Fruit fly (Drosophila melanogaster): ENCODE data around the gene CG5011.

CG5011 gene

DNA sequence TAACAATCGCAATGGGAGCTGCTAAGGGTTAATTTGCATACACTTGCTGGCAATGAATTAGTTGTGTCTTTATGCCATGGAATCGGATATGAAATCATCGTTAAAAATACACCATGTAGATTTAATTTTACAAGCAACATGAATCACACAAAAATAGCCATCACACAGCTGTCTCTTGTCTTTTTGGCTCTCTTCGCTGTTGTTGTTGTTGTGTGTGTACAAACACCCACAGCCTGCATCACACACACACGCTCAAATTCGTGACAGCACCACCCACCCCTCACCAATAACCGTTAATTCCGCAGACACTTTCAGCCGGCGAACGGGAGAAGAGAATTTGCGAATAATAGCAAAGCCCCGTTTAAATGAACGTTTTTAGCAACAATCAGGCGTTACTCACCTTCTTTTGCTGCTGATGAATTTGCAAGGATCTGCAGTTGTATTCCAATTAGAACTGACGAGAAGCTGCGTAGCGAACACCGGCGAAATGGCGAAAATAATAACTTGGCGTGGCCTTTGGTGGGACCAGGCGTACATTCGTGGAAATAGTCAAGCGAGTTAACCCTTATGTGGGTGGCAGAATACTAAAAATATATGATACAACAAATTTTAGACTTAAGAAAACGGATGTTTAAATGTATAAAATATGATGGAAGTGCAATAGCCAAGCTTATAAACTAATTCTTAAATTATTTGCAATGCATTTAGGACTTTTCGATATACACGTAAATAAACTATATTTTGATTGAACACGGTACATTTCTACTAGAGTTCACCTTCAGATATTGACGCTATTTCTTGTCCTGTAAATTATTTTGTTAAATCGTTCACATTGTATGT is 42.6 kb upstream of the CG5011 start, which contains the start of gene capt (continued):
- no peak for TF ChIP-seq salr (GFP tag; optimal IDR thresholded peaks at IDR 0.05)
- TF ChIP-seq Eip75B (GFP tag; optimal IDR thresholded peaks at IDR 0.05): no peak
- TF ChIP-seq achi (GFP tag; optimal IDR thresholded peaks at IDR 0.05): no peak
- TF ChIP-seq dac (GFP tag; optimal IDR thresholded peaks at IDR 0.05): no peak
- peak; percentile 33 for TF ChIP-seq Ets96B (tag; optimal IDR thresholded peaks at IDR 0.05)
- no peak for TF ChIP-seq Hr4 (GFP tag; optimal IDR thresholded peaks at IDR 0.05)
- TF ChIP-seq lz (GFP tag; optimal IDR thresholded peaks at IDR 0.05): peak; percentile 59
- TF ChIP-seq CG10669 (GFP tag; optimal IDR thresholded peaks at IDR 0.05): no peak
- TF ChIP-seq Sox15 (GFP tag; optimal IDR thresholded peaks at IDR 0.05): peak; percentile 8
- peak; percentile 33 for TF ChIP-seq Sox14 (GFP tag; optimal IDR thresholded peaks at IDR 0.05)
- TF ChIP-seq CG6276 (GFP tag; optimal IDR thresholded peaks at IDR 0.05): no peak
- TF ChIP-seq eg (GFP tag; IDR thresholded peaks at IDR 0.05): peak; percentile 55; the same call in 1 of the 3 replicates
- peak; percentile 37; the same call in 1 of the 3 replicates for TF ChIP-seq CG6163 (GFP tag; IDR thresholded peaks at IDR 0.05)
- no peak for TF ChIP-seq CG8632 (GFP tag; optimal IDR thresholded peaks at IDR 0.05)
- no peak for TF ChIP-seq net (GFP tag; optimal IDR thresholded peaks at IDR 0.05)
- peak; percentile 54 for TF ChIP-seq cyc (GFP tag; optimal IDR thresholded peaks at IDR 0.05)
- peak; percentile 66 for TF ChIP-seq Hr39 (GFP tag; optimal IDR thresholded peaks at IDR 0.05)

DNA sequence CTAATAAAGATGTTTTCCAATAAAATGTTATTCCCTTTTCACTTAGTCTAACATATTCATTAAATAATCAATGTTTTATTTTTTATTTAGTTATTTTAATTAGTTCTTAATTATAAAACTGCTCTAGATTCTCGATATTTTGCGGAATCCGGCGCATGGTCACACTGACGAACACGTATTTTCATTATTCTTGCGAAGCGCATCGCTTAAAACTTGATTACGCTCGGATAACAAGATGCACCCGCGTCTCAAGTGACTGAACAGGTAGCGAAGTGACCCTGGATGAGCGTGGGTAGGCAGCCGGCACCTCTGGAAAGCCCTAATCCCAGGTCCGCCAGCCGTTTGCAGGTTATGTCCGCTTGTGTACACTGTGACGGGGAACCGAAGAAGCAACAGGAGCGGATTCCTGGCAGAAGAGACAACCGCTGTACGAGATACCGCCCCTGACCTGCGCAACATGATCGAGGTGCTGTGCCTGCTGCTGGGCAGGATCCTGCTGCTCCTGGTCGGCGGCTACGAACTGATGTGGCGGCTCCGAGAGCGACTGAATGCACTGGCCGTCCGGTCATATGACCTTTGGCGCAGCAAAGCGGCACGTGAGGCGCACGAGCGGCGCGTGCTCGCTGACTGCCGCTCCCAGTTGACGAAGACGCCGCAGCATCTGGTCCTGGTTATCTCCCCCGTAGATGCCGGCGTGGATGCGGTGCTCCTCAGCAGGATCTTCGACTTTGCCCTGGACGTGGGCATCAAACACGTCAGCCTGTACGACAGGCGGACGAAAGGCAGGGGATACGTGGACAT is 41.8 kb upstream of the CG5011 start, which contains the start of gene Tango14:
Gene Tango14 (plus strand): TSS at position 143 of the 801 bp plus-strand sequence.
- TF ChIP-seq Sox15 (GFP tag; optimal IDR thresholded peaks at IDR 0.05): no peak
- TF ChIP-seq CG6792 (GFP tag; optimal IDR thresholded peaks at IDR 0.05): no peak
- no peak for TF ChIP-seq CG11294 (GFP tag; IDR thresholded peaks at IDR 0.05)
- peak; percentile 35 for TF ChIP-seq svp (GFP tag)
- peak; percentile 35; the same call in 1 of the 3 replicates for TF ChIP-seq eg (GFP tag; IDR thresholded peaks at IDR 0.05)
- TF ChIP-seq Eip75B (GFP tag; optimal IDR thresholded peaks at IDR 0.05): no peak
- TF ChIP-seq CG32006 (GFP tag; optimal IDR thresholded peaks at IDR 0.05): no peak
- TF ChIP-seq dac (GFP tag; optimal IDR thresholded peaks at IDR 0.05): no peak
- TF ChIP-seq CG4318 (GFP tag; optimal IDR thresholded peaks at IDR 0.05): no peak

DNA sequence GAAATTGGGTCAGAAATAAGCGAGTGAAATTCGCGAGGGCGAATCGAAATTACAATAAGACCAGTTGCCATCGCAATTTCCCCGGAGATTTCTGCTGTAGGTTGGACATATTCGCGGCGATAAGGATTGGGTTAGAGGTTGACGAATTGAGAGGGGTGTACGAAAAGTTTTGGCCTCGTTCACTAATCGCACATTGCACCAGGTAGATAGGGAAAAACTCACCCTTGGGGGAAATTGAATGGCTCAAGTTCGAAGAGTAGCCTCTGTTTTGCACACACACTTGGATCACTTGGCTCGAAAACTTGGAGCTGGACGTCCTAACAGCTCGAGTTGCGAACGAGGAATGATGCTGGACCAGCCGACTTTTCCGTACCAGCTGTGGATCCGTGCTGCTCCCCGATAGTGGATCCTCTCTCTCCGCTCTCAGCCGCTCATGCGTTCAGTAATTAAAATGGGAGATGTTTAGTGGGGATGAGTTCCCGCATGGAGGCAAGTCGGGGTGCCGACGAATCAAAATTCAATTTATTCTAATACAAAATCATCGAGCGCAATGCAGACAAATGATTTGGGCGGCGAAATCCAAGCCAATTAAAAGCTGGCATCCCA is 36.8 kb upstream of the CG5011 start, which contains the start of gene CG5080:
Gene CG5080 (minus strand): TSS at position 349 of the 606 bp plus-strand sequence.
- peak; percentile 100 for TF ChIP-seq svp (GFP tag)
- no peak for TF ChIP-seq spab (GFP tag; optimal IDR thresholded peaks at IDR 0.05)
- TF ChIP-seq CG6808 (GFP tag; optimal IDR thresholded peaks at IDR 0.05): no peak
- TF ChIP-seq Eip75B (GFP tag; optimal IDR thresholded peaks at IDR 0.05): peak; percentile 14
- peak; percentile 60 for TF ChIP-seq Eip78C (GFP tag)
- TF ChIP-seq CG3919 (GFP tag; optimal IDR thresholded peaks at IDR 0.05): no peak

DNA sequence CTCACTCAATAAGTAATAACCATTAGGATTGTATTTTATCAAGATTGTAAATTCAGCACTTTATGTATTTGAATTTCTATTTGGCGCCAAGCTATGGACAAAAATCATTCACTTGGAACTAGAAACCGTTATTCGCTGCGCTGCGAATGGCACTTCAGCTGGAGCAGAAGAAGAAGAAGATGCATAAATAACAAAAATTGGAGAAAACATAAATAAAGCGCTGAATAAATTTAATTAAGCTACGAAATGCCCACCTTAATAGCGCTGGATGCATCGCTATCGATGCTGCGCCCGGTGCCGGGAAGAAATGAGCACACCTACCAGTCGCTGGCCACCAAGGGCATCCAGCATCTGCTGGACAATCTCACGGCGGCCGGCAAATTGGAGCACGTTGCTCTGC is 36.2 kb upstream of the CG5011 start, which contains the start of gene IntS14:
Gene IntS14 (plus strand): TSS at position 150 of the 400 bp plus-strand sequence.
- TF ChIP-seq Ets21C (GFP tag; optimal IDR thresholded peaks at IDR 0.05): no peak
- TF ChIP-seq pdm3 (GFP tag; optimal IDR thresholded peaks at IDR 0.05): no peak
- TF ChIP-seq fd59A (GFP tag; optimal IDR thresholded peaks at IDR 0.05): no peak
- no peak for TF ChIP-seq lz (GFP tag; optimal IDR thresholded peaks at IDR 0.05)
- no peak for TF ChIP-seq Eip93F (GFP tag; optimal IDR thresholded peaks at IDR 0.05)
- TF ChIP-seq salr (GFP tag; optimal IDR thresholded peaks at IDR 0.05): no peak
- no peak for TF ChIP-seq CG8319 (GFP tag; optimal IDR thresholded peaks at IDR 0.05)
- no peak for TF ChIP-seq Hr39 (GFP tag; optimal IDR thresholded peaks at IDR 0.05)
- no peak for TF ChIP-seq Sox102F (GFP tag; optimal IDR thresholded peaks at IDR 0.05)
- TF ChIP-seq CG3032 (tag; optimal IDR thresholded peaks at IDR 0.05): no peak
- no peak for TF ChIP-seq CG6276 (GFP tag; optimal IDR thresholded peaks at IDR 0.05)
- no peak for TF ChIP-seq acj6 (GFP tag; optimal IDR thresholded peaks at IDR 0.05)
- no peak for TF ChIP-seq CG31627 (GFP tag; optimal IDR thresholded peaks at IDR 0.05)
- TF ChIP-seq CG11762 (GFP tag; optimal IDR thresholded peaks at IDR 0.05; ENCODE audit: insufficient read depth): no peak
- no peak for TF ChIP-seq dsx (GFP tag; optimal IDR thresholded peaks at IDR 0.05; ENCODE audit: poor library complexity, severe bottlenecking)
- TF ChIP-seq CG4318 (GFP tag; optimal IDR thresholded peaks at IDR 0.05): no peak
- no peak for TF ChIP-seq Eip75B (GFP tag; optimal IDR thresholded peaks at IDR 0.05)

Measured in whole organism, prepupa.